Worm (Caenorhabditis elegans) whole organism, early embryonic: ENCODE results near the gene fbxb-48.

Experiments used
- B0310.2 ChIP-seq: sonication (generic microtip); optimal IDR thresholded peaks from 2 replicates; lab custom pipeline; 2016; ENCODE audit warnings: mild to moderate bottlenecking, missing genetic modification characterization, missing compliant biosample characterization
- F13C5.2 ChIP-seq: sonication (generic microtip); optimal IDR thresholded peaks from 2 replicates; lab custom pipeline; 2017; ENCODE audit warnings: mild to moderate bottlenecking, missing genetic modification characterization, inconsistent platforms, missing compliant biosample characterization
- ama-1 ChIP-seq: fragments of 150-350 bp; optimal IDR thresholded peaks from 2 replicates; lab custom pipeline; 2014
- ceh-13 ChIP-seq: fragments of 200-800 bp; sonication (Bioruptor generic); optimal IDR thresholded peaks from 2 replicates; lab custom pipeline; 2018; ENCODE audit warnings: mild to moderate bottlenecking, missing genetic modification characterization, missing compliant biosample characterization
- ets-7 ChIP-seq: sonication (generic microtip); optimal IDR thresholded peaks from 2 replicates; lab custom pipeline; 2016; ENCODE audit warnings: missing genotype, missing genetic modification characterization, missing compliant biosample characterization
- flt-1 ChIP-seq: fragments of 200-800 bp; sonication (Bioruptor generic); IDR thresholded peaks from 2 replicates; pipeline ENCODE4 v1.3.6; 2022; ENCODE audit warnings: missing genetic modification characterization, missing compliant biosample characterization
- hmbx-1 ChIP-seq: sonication (generic microtip); optimal IDR thresholded peaks from 2 replicates; lab custom pipeline; 2016; ENCODE audit warnings: mild to moderate bottlenecking, missing genetic modification characterization, missing compliant biosample characterization
- hnd-1 ChIP-seq: sonication (generic microtip); optimal IDR thresholded peaks from 2 replicates; lab custom pipeline; 2016; ENCODE audit warnings: missing genetic modification characterization, missing compliant biosample characterization
- scrt-1 ChIP-seq: fragments of 200-800 bp; sonication (Bioruptor generic); IDR thresholded peaks from 2 replicates; pipeline ENCODE4 v1.3.6; 2022; ENCODE audit warnings: missing genetic modification characterization, missing compliant biosample characterization
- tbx-37 ChIP-seq: fragments of 200-800 bp; sonication (Bioruptor generic); conservative IDR thresholded peaks from 2 replicates; pipeline ENCODE4 v1.3.6; 2022; ENCODE audit warnings: missing genetic modification reagents, missing genetic modification characterization, missing compliant biosample characterization

DNA sequence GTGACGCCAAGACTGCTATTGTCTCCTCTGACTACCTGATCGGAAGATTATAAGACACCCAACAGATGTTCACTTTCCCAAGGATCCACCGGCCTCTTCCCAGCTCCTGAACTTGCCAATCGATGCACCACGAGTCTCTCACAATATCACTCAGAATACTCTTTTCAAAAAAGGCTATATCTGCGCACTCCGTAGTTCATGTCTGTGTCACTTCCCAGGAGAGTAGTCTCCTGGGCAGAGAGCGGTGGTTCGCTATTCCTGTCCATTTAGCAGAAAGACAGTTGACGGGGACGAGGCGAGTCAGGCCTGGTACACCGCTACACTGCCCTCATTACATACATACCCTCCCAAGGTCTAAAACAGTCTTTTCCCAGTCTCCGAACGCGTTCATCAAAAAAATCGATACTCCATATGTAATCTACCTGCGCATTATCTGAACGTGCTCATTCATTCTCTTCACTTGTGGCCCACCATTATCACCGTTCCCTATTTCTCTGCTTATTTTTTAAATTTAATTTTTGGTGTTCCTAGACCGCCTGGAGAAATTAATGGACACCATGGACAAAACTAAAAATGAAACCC, 4.2 kb downstream of the fbxb-48 start, which contains the start of gene btb-6:
- peak; percentile 1 for TF ChIP-seq ceh-13 (GFP tag; lab: Kevin White, UChicago)
- TF ChIP-seq B0310.2 (tag; lab: Kevin White, UChicago), result no peak
- TF ChIP-seq flt-1, result no peak
- no peak for TF ChIP-seq ama-1 (lab: Kevin White, UChicago)
- TF ChIP-seq hmbx-1 (tag; lab: Kevin White, UChicago), result no peak
- no peak for TF ChIP-seq hnd-1 (tag; lab: Kevin White, UChicago)
- TF ChIP-seq F13C5.2 (tag; lab: Kevin White, UChicago), result no peak
- no peak for TF ChIP-seq tbx-37
- no peak for TF ChIP-seq ets-7 (tag; lab: Kevin White, UChicago)
- no peak for TF ChIP-seq scrt-1 (GFP tag; lab: Robert Waterston, UW)
